Worm (Caenorhabditis elegans): ENCODE data around the gene ipla-3.

ce11 chrV:20682309-20682708, 46.8 kb downstream of the ipla-3 start:
- no peak for TF ChIP-seq him-1 (tag; optimal IDR thresholded peaks at IDR 0.05)
- no peak for TF ChIP-seq W03F9.2 (tag; optimal IDR thresholded peaks at IDR 0.05)
- no peak for TF ChIP-seq dao-5 (tag; optimal IDR thresholded peaks at IDR 0.05)
